Fruit fly (Drosophila melanogaster) whole organism, embryonic: ENCODE results near the gene Irbp.

Source experiments
- Bdp1 ChIP-seq: fragments of 200-800 bp; sonication (Bioruptor generic); optimal IDR thresholded peaks from 3 replicates; lab custom pipeline; 2016; ENCODE audit warnings: missing biosample characterization, missing genetic modification characterization
- CG10959 ChIP-seq: fragments of 200-800 bp; sonication (Bioruptor generic); IDR thresholded peaks from 2 replicates; pipeline ENCODE4 v1.3.6; 2022; ENCODE audit warnings: missing biosample characterization, missing genetic modification characterization
- CG10979 ChIP-seq: fragments of 200-800 bp; sonication (Bioruptor generic); optimal IDR thresholded peaks from 2 replicates; lab custom pipeline; 2018; ENCODE audit warnings: missing biosample characterization, mild to moderate bottlenecking, missing genetic modification characterization, moderate library complexity
- CG1233 ChIP-seq: fragments of 200-800 bp; sonication (Bioruptor generic); optimal IDR thresholded peaks from 4 replicates; lab custom pipeline; 2018; ENCODE audit warnings: missing biosample characterization, mild to moderate bottlenecking, missing genetic modification characterization
- CG14050 ChIP-seq: fragments of 200-800 bp; sonication (Bioruptor generic); IDR thresholded peaks from 3 replicates; pipeline ENCODE4 v1.3.6; 2022; ENCODE audit warnings: missing biosample characterization, missing genetic modification characterization
- CG14441 ChIP-seq: fragments of 200-800 bp; sonication (Bioruptor generic); IDR thresholded peaks from 2 replicates; pipeline ENCODE4 v1.3.6; 2022; ENCODE audit warnings: missing biosample characterization, missing genetic modification characterization
- CG15514 ChIP-seq: fragments of 200-800 bp; sonication (Bioruptor generic); optimal IDR thresholded peaks from 3 replicates; lab custom pipeline; 2017; ENCODE audit warnings: missing biosample characterization, missing genetic modification characterization, mild to moderate bottlenecking, moderate library complexity, missing genetic modification reagents
- CG16779 ChIP-seq: fragments of 200-800 bp; sonication (Bioruptor generic); IDR thresholded peaks from 2 replicates; pipeline ENCODE4 v1.3.6; 2022; ENCODE audit warnings: missing biosample characterization, missing genetic modification characterization
- CG16815 ChIP-seq: fragments of 200-800 bp; sonication (Bioruptor generic); optimal IDR thresholded peaks from 3 replicates; lab custom pipeline; 2017; ENCODE audit warnings: missing biosample characterization, mild to moderate bottlenecking, missing genetic modification characterization
- CG18476 ChIP-seq: fragments of 200-800 bp; sonication (Bioruptor generic); optimal IDR thresholded peaks from 2 replicates; lab custom pipeline; 2016; ENCODE audit warnings: missing biosample characterization, mild to moderate bottlenecking, missing genetic modification characterization
- CG2199 ChIP-seq: fragments of 200-800 bp; sonication (Bioruptor generic); IDR thresholded peaks from 3 replicates; pipeline ENCODE4 v1.3.6; 2022; ENCODE audit warnings: missing biosample characterization, missing genetic modification characterization
- CG31224 ChIP-seq: fragments of 200-800 bp; sonication (Bioruptor generic); IDR thresholded peaks from 2 replicates; pipeline ENCODE4 v1.3.6; 2022; ENCODE audit warnings: missing biosample characterization, missing genetic modification characterization
- CG31365 ChIP-seq: fragments of 200-800 bp; sonication (Bioruptor generic); optimal IDR thresholded peaks from 2 replicates; lab custom pipeline; 2018; ENCODE audit warnings: missing biosample characterization, mild to moderate bottlenecking, missing genetic modification characterization
- CG4854 ChIP-seq: fragments of 200-800 bp; sonication (Bioruptor generic); optimal IDR thresholded peaks from 2 replicates; lab custom pipeline; 2016; ENCODE audit warnings: missing biosample characterization, missing genetic modification characterization, inconsistent platforms
- CG7372 ChIP-seq: fragments of 200-800 bp; sonication (Bioruptor generic); IDR thresholded peaks from 2 replicates; pipeline ENCODE4 v1.3.6; 2022; ENCODE audit warnings: missing biosample characterization, missing genetic modification characterization
- CG7786 ChIP-seq: fragments of 200-800 bp; sonication (Bioruptor generic); optimal IDR thresholded peaks from 2 replicates; lab custom pipeline; 2016; ENCODE audit warnings: missing biosample characterization, missing genetic modification characterization
- CG7839 ChIP-seq: fragments of 200-800 bp; sonication (Bioruptor generic); optimal IDR thresholded peaks from 3 replicates; lab custom pipeline; 2018; ENCODE audit warnings: missing biosample characterization, mild to moderate bottlenecking, missing genetic modification characterization, moderate library complexity
- CG8388 ChIP-seq: fragments of 200-800 bp; sonication (Bioruptor generic); optimal IDR thresholded peaks from 2 replicates; lab custom pipeline; 2019; ENCODE audit warnings: missing biosample characterization, mild to moderate bottlenecking, missing genetic modification characterization, moderate library complexity
- CG9215 ChIP-seq: fragments of 200-800 bp; sonication (Bioruptor generic); IDR thresholded peaks from 2 replicates; pipeline ENCODE4 v1.3.6; 2022; ENCODE audit warnings: missing biosample characterization, missing genetic modification characterization
- CHES-1-like ChIP-seq: fragments of 200-800 bp; sonication (Bioruptor generic); optimal IDR thresholded peaks from 2 replicates; lab custom pipeline; 2016; ENCODE audit warnings: missing biosample characterization, missing genetic modification characterization
- Deaf1 ChIP-seq: fragments of 200-800 bp; optimal IDR thresholded peaks from 3 replicates; lab custom pipeline; 2019; ENCODE audit warnings: missing biosample characterization, mild to moderate bottlenecking, missing genetic modification characterization, moderate library complexity
- Elba2 ChIP-seq: fragments of 200-800 bp; sonication (Bioruptor generic); optimal IDR thresholded peaks from 3 replicates; lab custom pipeline; 2016; ENCODE audit warnings: missing biosample characterization, missing genetic modification characterization
- Fer2 ChIP-seq: fragments of 200-800 bp; sonication (Bioruptor generic); optimal IDR thresholded peaks from 2 replicates; lab custom pipeline; 2018; ENCODE audit warnings: missing biosample characterization, mild to moderate bottlenecking, missing genetic modification characterization, moderate library complexity
- Gsc ChIP-seq: fragments of 200-800 bp; sonication (Bioruptor generic); IDR thresholded peaks from 2 replicates; pipeline ENCODE4 v1.3.6; 2022; ENCODE audit warnings: missing biosample characterization, missing genetic modification characterization
- HLH54F ChIP-seq: fragments of 200-800 bp; sonication (Bioruptor generic); optimal IDR thresholded peaks from 3 replicates; lab custom pipeline; 2016; ENCODE audit warnings: missing biosample characterization, missing genetic modification characterization
- Hr51 ChIP-seq, 2 experiments: fragments of 200-800 bp; sonication (Bioruptor generic); optimal IDR thresholded peaks; 2 replicates in 1 of 2; 3 replicates in 1 of 2; lab custom pipeline; 2016 to 2018; ENCODE audit warnings: missing biosample characterization in 2 of 2, missing genetic modification characterization in 2 of 2, mild to moderate bottlenecking in 1 of 2, moderate library complexity in 1 of 2
- Mes4 ChIP-seq: fragments of 200-800 bp; sonication (Bioruptor generic); optimal IDR thresholded peaks from 2 replicates; lab custom pipeline; 2016; ENCODE audit warnings: missing biosample characterization, missing genetic modification characterization
- Neu2 ChIP-seq: fragments of 200-800 bp; sonication (Bioruptor generic); optimal IDR thresholded peaks from 3 replicates; lab custom pipeline; 2016; ENCODE audit warnings: missing biosample characterization, missing genetic modification characterization, borderline replicate concordance
- Scr ChIP-seq: fragments of 200-800 bp; sonication (Bioruptor generic); IDR thresholded peaks from 2 replicates; pipeline ENCODE4 v1.3.6; 2022; ENCODE audit warnings: missing biosample characterization, missing genetic modification characterization; ENCODE audit not compliant: partially characterized antibody
- bcd ChIP-seq: fragments of 200-800 bp; sonication (Bioruptor generic); optimal IDR thresholded peaks from 2 replicates; lab custom pipeline; 2017; ENCODE audit warnings: missing biosample characterization, mild to moderate bottlenecking, missing genetic modification characterization
- caup ChIP-seq: fragments of 200-800 bp; sonication (Bioruptor generic); optimal IDR thresholded peaks from 3 replicates; lab custom pipeline; 2017; ENCODE audit warnings: missing biosample characterization, mild to moderate bottlenecking, missing genetic modification characterization, moderate library complexity; ENCODE audit not compliant: severe bottlenecking
- chm ChIP-seq: fragments of 200-800 bp; sonication (Bioruptor generic); IDR thresholded peaks from 2 replicates; pipeline ENCODE4 v1.3.6; 2022; ENCODE audit warnings: missing biosample characterization, missing genetic modification characterization
- crp ChIP-seq, 2 experiments: fragments of 200-800 bp; sonication (Bioruptor generic); optimal IDR thresholded peaks; 2 replicates in 1 of 2; 3 replicates in 1 of 2; lab custom pipeline; 2017; ENCODE audit warnings: missing biosample characterization in 2 of 2, missing genetic modification characterization in 2 of 2, mild to moderate bottlenecking in 1 of 2, moderate library complexity in 1 of 2
- dmrt99B ChIP-seq: fragments of 200-800 bp; sonication (Bioruptor generic); optimal IDR thresholded peaks from 2 replicates; lab custom pipeline; 2018; ENCODE audit warnings: missing biosample characterization, mild to moderate bottlenecking, missing genetic modification characterization, moderate library complexity
- dysf ChIP-seq: fragments of 200-800 bp; sonication (Bioruptor generic); IDR thresholded peaks from 3 replicates; pipeline ENCODE4 v1.3.6; 2022; ENCODE audit warnings: missing biosample characterization, missing genetic modification characterization
- fd3F ChIP-seq: fragments of 200-800 bp; sonication (Bioruptor generic); optimal IDR thresholded peaks from 2 replicates; lab custom pipeline; 2018; ENCODE audit warnings: missing biosample characterization, mild to moderate bottlenecking, missing genetic modification characterization, moderate library complexity
- fd96Cb ChIP-seq: fragments of 200-800 bp; sonication (Bioruptor generic); optimal IDR thresholded peaks from 2 replicates; lab custom pipeline; 2018; ENCODE audit warnings: missing biosample characterization, mild to moderate bottlenecking, missing genetic modification characterization, moderate library complexity
- gro ChIP-seq: fragments of 200-800 bp; sonication (Bioruptor generic); optimal IDR thresholded peaks from 2 replicates; lab custom pipeline; 2016; ENCODE audit warnings: missing biosample characterization, missing genetic modification characterization
- jing ChIP-seq: fragments of 200-800 bp; sonication (Bioruptor generic); optimal IDR thresholded peaks from 2 replicates; lab custom pipeline; 2018; ENCODE audit warnings: missing biosample characterization, mild to moderate bottlenecking, missing genetic modification characterization
- kay ChIP-seq: fragments of 200-800 bp; sonication (Bioruptor generic); optimal IDR thresholded peaks from 2 replicates; lab custom pipeline; 2016; ENCODE audit warnings: missing biosample characterization, missing genetic modification characterization
- oc ChIP-seq: fragments of 200-800 bp; sonication (Bioruptor generic); optimal IDR thresholded peaks from 2 replicates; lab custom pipeline; 2018; ENCODE audit warnings: missing biosample characterization, mild to moderate bottlenecking, missing genetic modification characterization, moderate library complexity
- org-1 ChIP-seq: fragments of 200-800 bp; sonication (Bioruptor generic); optimal IDR thresholded peaks from 2 replicates; lab custom pipeline; 2017; ENCODE audit warnings: missing biosample characterization, missing genetic modification characterization
- pzg ChIP-seq: fragments of 200-800 bp; sonication (Bioruptor generic); optimal IDR thresholded peaks from 3 replicates; lab custom pipeline; 2018; ENCODE audit warnings: missing biosample characterization, mild to moderate bottlenecking, missing genetic modification characterization, moderate library complexity
- rib ChIP-seq: fragments of 200-800 bp; sonication (Bioruptor generic); IDR thresholded peaks from 2 replicates; pipeline ENCODE4 v1.3.6; 2022; ENCODE audit warnings: missing biosample characterization, missing genetic modification characterization
- sd ChIP-seq: fragments of 200-800 bp; sonication (Bioruptor generic); optimal IDR thresholded peaks from 3 replicates; lab custom pipeline; 2018; ENCODE audit warnings: missing biosample characterization, mild to moderate bottlenecking, missing genetic modification characterization, moderate library complexity
- sug ChIP-seq: fragments of 200-800 bp; optimal IDR thresholded peaks from 2 replicates; lab custom pipeline; 2019; ENCODE audit warnings: missing biosample characterization, mild to moderate bottlenecking, missing genetic modification characterization, moderate library complexity
- zen ChIP-seq: fragments of 200-800 bp; sonication (Bioruptor generic); optimal IDR thresholded peaks from 3 replicates; lab custom pipeline; 2018; ENCODE audit warnings: missing biosample characterization, mild to moderate bottlenecking, missing genetic modification characterization, moderate library complexity

The Irbp gene

dm6 chr3R:11458022-11458850 lies 48.4 kb downstream of the Irbp start (continued):
- TF ChIP-seq Neu2 (GFP tag; lab: Kevin White, UChicago) (peak; percentile 41), rib (GFP tag; lab: Robert Waterston, UW) (peak; percentile 63; the same call in 1 of the 2 replicates), CG7372 (GFP tag; lab: Robert Waterston, UW) (peak; percentile 78), CG16779 (GFP tag; lab: Robert Waterston, UW) (peak; percentile 45; the same call in 1 of the 2 replicates), Mes4 (GFP tag; lab: Kevin White, UChicago) (peak; percentile 26), dysf (GFP tag; lab: Robert Waterston, UW) (peak; percentile 89), org-1 (GFP tag; lab: Kevin White, UChicago) (peak; percentile 29), sd (peak; percentile 88), Hr51 (GFP tag; optimal IDR thresholded peaks at IDR 0.05; lab: Kevin White, UChicago) (peak; percentile 48 to 53), CG1233 (GFP tag; lab: Kevin White, UChicago) (peak; percentile 60), Gsc (GFP tag; lab: Robert Waterston, UW) (0 out of 2 replicates have a peak, but pooled peaks have one; percentile 43), Fer2 (tag; lab: Kevin White, UChicago) (peak; percentile 1), Deaf1 (tag; lab: Kevin White, UChicago) (peak; percentile 25), bcd (GFP tag; lab: Kevin White, UChicago) (peak; percentile 64), CG7839 (tag; lab: Kevin White, UChicago) (peak; percentile 76), crp (GFP tag; optimal IDR thresholded peaks at IDR 0.05; lab: Kevin White, UChicago) (peak in 1 of 2 experiments; percentile 4), jing (GFP tag; lab: Kevin White, UChicago) (peak; percentile 18), caup (GFP tag; lab: Kevin White, UChicago) (peak; percentile 74), chm (GFP tag; lab: Robert Waterston, UW) (peak; percentile 68), CG31365 (tag; lab: Kevin White, UChicago) (peak; percentile 5), CG10979 (tag; lab: Kevin White, UChicago) (peak; percentile 46), CG18476 (peak; percentile 40), CG15514 (peak; percentile 61), CG14441 (peak; percentile 90), zen (tag; lab: Kevin White, UChicago) (peak; percentile 27), CG10959 (GFP tag; lab: Robert Waterston, UW) (peak; percentile 47; the same call in 1 of the 2 replicates), Scr (no peak), gro (peak; percentile 71), CG4854 (GFP tag; lab: Kevin White, UChicago) (peak; percentile 4), fd3F (GFP tag; lab: Kevin White, UChicago) (peak; percentile 62), CG7786 (GFP tag; lab: Kevin White, UChicago) (peak; percentile 67), HLH54F (GFP tag; lab: Kevin White, UChicago) (peak; percentile 68), oc (peak; percentile 10), CG31224 (GFP tag; lab: Robert Waterston, UW) (peak; percentile 68; the same call in 1 of the 2 replicates), Elba2 (GFP tag; lab: Kevin White, UChicago) (no peak), CG8388 (GFP tag; lab: Kevin White, UChicago) (peak; percentile 17), pzg (GFP tag; lab: Kevin White, UChicago) (no peak), dmrt99B (tag; lab: Kevin White, UChicago) (peak; percentile 68), CG16815 (no peak), CG2199 (GFP tag; lab: Robert Waterston, UW) (0 out of 3 replicates have a peak, but pooled peaks have one; percentile 37), CG9215 (GFP tag; lab: Robert Waterston, UW) (peak; percentile 78), kay (GFP tag; lab: Kevin White, UChicago) (peak; percentile 65), fd96Cb (tag; lab: Kevin White, UChicago) (peak; percentile 50), CG14050 (GFP tag; lab: Robert Waterston, UW) (peak; percentile 52; the same call in 1 of the 3 replicates), sug (tag; lab: Kevin White, UChicago) (peak; percentile 50), CHES-1-like (GFP tag; lab: Kevin White, UChicago) (peak; percentile 48), Bdp1 (GFP tag; lab: Kevin White, UChicago) (peak; percentile 47)
